Fruit fly (Drosophila melanogaster): Measurements from ENCODE around the gene ppan.
A peak's percentile ranks its signal among the peaks of the same experiment; 100 is the strongest.

ppan gene

DNA sequence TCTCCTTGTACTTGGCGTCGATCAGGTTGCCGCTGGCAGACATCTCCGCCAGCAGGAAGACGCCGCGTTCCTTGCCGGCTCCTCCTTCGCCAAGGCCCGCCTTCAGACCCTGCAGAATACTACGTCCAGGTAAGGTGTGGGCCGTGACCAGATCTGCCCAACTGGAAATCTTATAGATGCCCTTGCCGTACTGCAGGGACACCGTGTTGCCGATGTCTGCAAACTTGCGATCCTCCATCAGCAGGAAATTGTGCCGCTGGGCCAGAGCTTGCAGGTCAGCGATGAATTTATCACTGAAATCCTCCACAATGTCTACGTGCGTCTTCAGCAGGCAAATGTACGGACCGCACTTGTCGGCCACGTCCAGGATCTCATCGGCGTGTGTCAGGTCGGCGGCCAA is 44.7 kb upstream of the ppan start (continued):
- TF ChIP-seq CG11456 (GFP tag; IDR thresholded peaks at IDR 0.05) (0 out of 3 replicates have a peak, but pooled peaks have one; percentile 19), knrl (GFP tag; IDR thresholded peaks at IDR 0.05; ENCODE audit: partially characterized antibody) (no peak), lov (optimal IDR thresholded peaks at IDR 0.05) (no peak), lov (GFP tag; IDR thresholded peaks at IDR 0.05) (0 out of 3 replicates have a peak, but pooled peaks have one; percentile 38), CG14014 (GFP tag; IDR thresholded peaks at IDR 0.05) (no peak), her (GFP tag; optimal IDR thresholded peaks at IDR 0.05) (no peak), CG9797 (GFP tag; optimal IDR thresholded peaks at IDR 0.05) (no peak), sens (GFP tag) (peak; percentile 4), cad (GFP tag; optimal IDR thresholded peaks at IDR 0.05) (no peak), pfk (GFP tag; optimal IDR thresholded peaks at IDR 0.05) (no peak), Camta (GFP tag; optimal IDR thresholded peaks at IDR 0.05) (no peak), ato (GFP tag; IDR thresholded peaks at IDR 0.05; ENCODE audit: partially characterized antibody) (no peak), CG16813 (GFP tag; IDR thresholded peaks at IDR 0.05; ENCODE audit: partially characterized antibody) (no peak), chinmo (GFP tag; IDR thresholded peaks at IDR 0.05; ENCODE audit: partially characterized antibody) (no peak), Blimp-1 (GFP tag; optimal IDR thresholded peaks at IDR 0.05) (no peak)

DNA sequence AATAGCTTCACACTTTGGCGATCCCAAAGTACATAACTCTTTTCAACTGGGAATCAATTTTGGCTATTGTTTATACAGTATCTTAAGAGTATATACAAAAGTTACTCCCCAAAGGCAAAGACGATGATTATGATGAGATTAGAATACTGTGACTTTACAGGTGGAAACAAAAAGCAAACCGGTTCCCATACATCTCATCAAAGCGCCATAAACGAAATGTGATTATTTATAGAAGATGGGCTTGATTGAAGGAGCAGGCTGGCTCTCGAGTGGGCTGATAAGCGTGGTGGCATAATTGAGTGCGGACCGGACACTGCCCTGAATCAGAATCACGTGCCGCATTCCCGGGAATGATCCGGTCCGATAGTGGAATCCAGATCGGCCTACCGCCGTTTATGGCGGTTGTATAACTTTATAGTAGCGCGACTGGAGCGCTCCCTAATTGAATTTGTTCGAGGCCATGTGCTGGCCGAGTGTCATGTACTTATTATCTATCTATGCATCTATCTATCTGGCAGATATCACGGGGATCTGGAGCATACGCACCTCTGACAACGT is 44.0 kb upstream of the ppan start:
- TF ChIP-seq Med (GFP tag) (peak; percentile 48), exex (tag; optimal IDR thresholded peaks at IDR 0.05) (peak; percentile 74), sug (tag; optimal IDR thresholded peaks at IDR 0.05) (peak; percentile 28), Pdp1 (GFP tag; optimal IDR thresholded peaks at IDR 0.05) (peak in 1 of 2 experiments; percentile 52), bbx (GFP tag; IDR thresholded peaks at IDR 0.05; ENCODE audit: partially characterized antibody) (peak; percentile 17; the same call in 1 of the 2 replicates), grn (GFP tag; optimal IDR thresholded peaks at IDR 0.05) (peak; percentile 73), CG8765 (GFP tag; IDR thresholded peaks at IDR 0.05) (no peak), CG7987 (GFP tag; optimal IDR thresholded peaks at IDR 0.05) (peak; percentile 9), CG34376 (GFP tag; optimal IDR thresholded peaks at IDR 0.05) (peak; percentile 5), cwo (GFP tag; optimal IDR thresholded peaks at IDR 0.05) (peak; percentile 96), CG12769 (tag; optimal IDR thresholded peaks at IDR 0.05) (peak; percentile 62), chinmo (GFP tag; IDR thresholded peaks at IDR 0.05; ENCODE audit: partially characterized antibody) (0 out of 4 replicates have a peak, but pooled peaks have one; percentile 29), Hey (tag; optimal IDR thresholded peaks at IDR 0.05) (no peak), sd (tag; optimal IDR thresholded peaks at IDR 0.05) (peak; percentile 56), fru (optimal IDR thresholded peaks at IDR 0.05) (no peak), CG6791 (GFP tag; IDR thresholded peaks at IDR 0.05; ENCODE audit: partially characterized antibody) (0 out of 3 replicates have a peak, but pooled peaks have one; percentile 9), CG3995 (GFP tag; optimal IDR thresholded peaks at IDR 0.05) (peak; percentile 75), B-H1 (GFP tag; IDR thresholded peaks at IDR 0.05) (no peak)

DNA sequence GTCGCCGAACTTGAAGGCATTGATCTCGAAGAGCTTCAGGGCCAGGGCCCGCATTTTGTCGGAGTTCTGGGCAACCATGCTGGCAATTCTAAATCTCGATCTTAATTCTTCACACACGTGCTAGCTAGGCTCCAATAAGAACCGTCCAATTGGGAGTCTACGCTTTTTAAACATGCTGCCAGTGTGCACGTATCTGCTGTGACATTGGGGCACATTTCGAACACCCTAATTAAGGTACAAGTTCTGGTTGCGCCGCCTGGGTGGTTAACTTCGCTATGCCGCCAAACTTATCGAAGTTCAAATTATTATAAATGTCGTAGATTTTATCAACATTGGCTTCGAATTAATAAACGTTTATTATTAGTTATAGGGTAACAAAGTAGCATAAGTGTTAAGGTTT is 42.9 kb upstream of the ppan start, which contains the start of gene r-l:
Gene r-l (minus strand): TSS at position 179 of the 400 bp plus-strand sequence.
- TF ChIP-seq Pdp1 (GFP tag; optimal IDR thresholded peaks at IDR 0.05) (peak in 1 of 2 experiments; percentile 51), zfh2 (GFP tag; optimal IDR thresholded peaks at IDR 0.05) (peak; percentile 4), Side (GFP tag; optimal IDR thresholded peaks at IDR 0.05) (no peak), lbe (GFP tag; optimal IDR thresholded peaks at IDR 0.05) (no peak), cwo (GFP tag; optimal IDR thresholded peaks at IDR 0.05) (peak; percentile 40), CHES-1-like (GFP tag; optimal IDR thresholded peaks at IDR 0.05) (no peak), maf-S (GFP tag; optimal IDR thresholded peaks at IDR 0.05) (peak; percentile 18), CG10431 (GFP tag; optimal IDR thresholded peaks at IDR 0.05) (no peak), NfI (GFP tag; optimal IDR thresholded peaks at IDR 0.05) (no peak), ewg (GFP tag; optimal IDR thresholded peaks at IDR 0.05) (peak; percentile 6), Dll (GFP tag; IDR thresholded peaks at IDR 0.05; ENCODE audit: partially characterized antibody) (0 out of 4 replicates have a peak, but pooled peaks have one; percentile 12), fd102C (GFP tag; optimal IDR thresholded peaks at IDR 0.05) (no peak), CG43689 (GFP tag; IDR thresholded peaks at IDR 0.05) (no peak), slp2 (GFP tag; optimal IDR thresholded peaks at IDR 0.05) (no peak), row (GFP tag; IDR thresholded peaks at IDR 0.05) (peak; percentile 31; the same call in 1 of the 3 replicates), E2f2 (GFP tag; IDR thresholded peaks at IDR 0.05) (peak; percentile 100), rib (GFP tag; IDR thresholded peaks at IDR 0.05) (no peak), Ets97D (GFP tag; optimal IDR thresholded peaks at IDR 0.05) (peak; percentile 80), mam (GFP tag; optimal IDR thresholded peaks at IDR 0.05) (no peak)
